Fruit fly (Drosophila melanogaster) S2 (cell line): ENCODE data around the gene Notum.

Experiments used
- CG8478 ChIP-seq: fragments of >200 bp; optimal IDR thresholded peaks from 2 replicates; lab custom pipeline; 2018
- CTCF ChIP-seq, 2 experiments: fragments of >200 bp; optimal IDR thresholded peaks; 2 replicates each; lab custom pipeline; 2018

DNA sequence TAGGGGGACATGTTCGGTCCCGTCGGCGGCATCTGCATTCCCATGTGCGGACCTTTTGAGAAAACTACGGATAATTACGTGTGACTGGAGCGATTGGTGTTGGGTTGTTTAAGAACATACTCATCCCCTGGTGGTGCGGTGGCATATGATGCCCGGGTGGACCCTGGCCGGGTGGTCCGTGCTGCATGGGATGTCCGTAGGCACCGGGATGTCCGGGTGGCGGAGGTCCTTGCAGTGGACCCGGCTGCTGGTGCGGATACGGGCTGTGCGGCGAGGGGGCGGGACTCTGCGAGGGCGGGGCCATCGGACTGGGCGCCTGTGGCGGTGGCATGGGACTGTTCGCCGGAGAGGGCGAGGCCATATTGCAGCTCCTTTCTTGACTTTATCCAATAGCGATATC lies 41.1 kb upstream of the Notum start:
- TF ChIP-seq CTCF (optimal IDR thresholded peaks at IDR 0.05; lab: Kevin White, UChicago) (no peak), CG8478 (lab: Kevin White, UChicago) (no peak)
